Fruit fly (Drosophila melanogaster): Measurements from ENCODE around the gene ImpL2.
A peak's percentile ranks its signal among the peaks of the same experiment; 100 is the strongest.

Gene ImpL2

dm6 chr3L:4239442-4240322 lies 3.7 kb upstream of the ImpL2 start, which contains the start of gene Sqor (continued):
- peak; percentile 34 for TF ChIP-seq CG4707 (GFP tag; optimal IDR thresholded peaks at IDR 0.05)
- peak; percentile 88 for TF ChIP-seq sug (tag; optimal IDR thresholded peaks at IDR 0.05)
- TF ChIP-seq seq (GFP tag; IDR thresholded peaks at IDR 0.05): peak; percentile 85
- no peak for TF ChIP-seq Lpt (GFP tag; optimal IDR thresholded peaks at IDR 0.05)
- TF ChIP-seq CG10321 (GFP tag; IDR thresholded peaks at IDR 0.05): peak; percentile 57; the same call in 1 of the 2 replicates
- TF ChIP-seq CG3407 (GFP tag; optimal IDR thresholded peaks at IDR 0.05): peak; percentile 53
- peak; percentile 59 for TF ChIP-seq ranshi (GFP tag; IDR thresholded peaks at IDR 0.05)
- no peak for TF ChIP-seq CG14860 (GFP tag; IDR thresholded peaks at IDR 0.05; ENCODE audit: partially characterized antibody)
- TF ChIP-seq corto (GFP tag; optimal IDR thresholded peaks at IDR 0.05): peak; percentile 83
- TF ChIP-seq Sox100B (GFP tag; optimal IDR thresholded peaks at IDR 0.05): no peak
- TF ChIP-seq wor (GFP tag; IDR thresholded peaks at IDR 0.05): peak; percentile 70
- TF ChIP-seq CG6683 (GFP tag; optimal IDR thresholded peaks at IDR 0.05): peak; percentile 60
- TF ChIP-seq YL-1 (GFP tag; optimal IDR thresholded peaks at IDR 0.05): peak; percentile 71
- peak; percentile 36; the same call in 1 of the 2 replicates for TF ChIP-seq Bgb (GFP tag; IDR thresholded peaks at IDR 0.05; ENCODE audit: partially characterized antibody)
- peak; percentile 57; the same call in 1 of the 3 replicates for TF ChIP-seq CG11093 (GFP tag; IDR thresholded peaks at IDR 0.05)
- no peak for TF ChIP-seq CG7963 (GFP tag; IDR thresholded peaks at IDR 0.05; ENCODE audit: partially characterized antibody)
- peak; percentile 85 for TF ChIP-seq disco-r (GFP tag; optimal IDR thresholded peaks at IDR 0.05)
- peak; percentile 86 for TF ChIP-seq fd3F (GFP tag; optimal IDR thresholded peaks at IDR 0.05)
- TF ChIP-seq gro (GFP tag; optimal IDR thresholded peaks at IDR 0.05): peak; percentile 91
- peak in 1 of 3 experiments; percentile 64 for TF ChIP-seq lola (GFP tag; optimal IDR thresholded peaks at IDR 0.05)
- TF ChIP-seq Mrtf (GFP tag; IDR thresholded peaks at IDR 0.05): peak; percentile 74
- TF ChIP-seq Spps (tag; optimal IDR thresholded peaks at IDR 0.05): no peak
- TF ChIP-seq BEAF-32 (GFP tag; optimal IDR thresholded peaks at IDR 0.05): no peak
- TF ChIP-seq Myb (GFP tag; optimal IDR thresholded peaks at IDR 0.05): peak; percentile 70
- TF ChIP-seq scrt (GFP tag; optimal IDR thresholded peaks at IDR 0.05): peak; percentile 91
- TF ChIP-seq Mes4 (GFP tag; optimal IDR thresholded peaks at IDR 0.05): peak; percentile 71
- TF ChIP-seq CTCF (GFP tag; optimal IDR thresholded peaks at IDR 0.05): peak; percentile 89
- peak; percentile 80 for TF ChIP-seq CG18011 (GFP tag; optimal IDR thresholded peaks at IDR 0.05)
- peak; percentile 65 for TF ChIP-seq Hr3 (GFP tag; optimal IDR thresholded peaks at IDR 0.05)
- peak; percentile 23 for TF ChIP-seq Adf1 (GFP tag; IDR thresholded peaks at IDR 0.05)
- peak; percentile 75 for TF ChIP-seq Nf-YC (tag; optimal IDR thresholded peaks at IDR 0.05)
- peak; percentile 89 for TF ChIP-seq CG10209 (GFP tag; optimal IDR thresholded peaks at IDR 0.05)
- peak; percentile 89 for TF ChIP-seq PHDP (tag; optimal IDR thresholded peaks at IDR 0.05)
- TF ChIP-seq psq (GFP tag; optimal IDR thresholded peaks at IDR 0.05): peak; percentile 38
- TF ChIP-seq CG11085 (GFP tag; IDR thresholded peaks at IDR 0.05): no peak; the same call in 1 of the 2 replicates
- no peak for TF ChIP-seq fru (optimal IDR thresholded peaks at IDR 0.05)
- TF ChIP-seq CG9932 (GFP tag; IDR thresholded peaks at IDR 0.05): peak; percentile 82
- no peak for TF ChIP-seq mld (GFP tag; IDR thresholded peaks at IDR 0.05; ENCODE audit: partially characterized antibody)
- TF ChIP-seq sr (GFP tag; IDR thresholded peaks at IDR 0.05): peak; percentile 61; the same call in 2 of the 3 replicates
- peak; percentile 19 for TF ChIP-seq stwl (tag; optimal IDR thresholded peaks at IDR 0.05)
- peak; percentile 85 for TF ChIP-seq CG9437 (GFP tag; optimal IDR thresholded peaks at IDR 0.05)
- TF ChIP-seq pum (GFP tag; optimal IDR thresholded peaks at IDR 0.05): peak; percentile 84
- TF ChIP-seq chm (GFP tag; IDR thresholded peaks at IDR 0.05): peak; percentile 55; the same call in 1 of the 2 replicates
- TF ChIP-seq Hr78 (GFP tag; optimal IDR thresholded peaks at IDR 0.05): peak in 1 of 2 experiments; percentile 50
- peak; percentile 59 for TF ChIP-seq CG8290 (GFP tag; optimal IDR thresholded peaks at IDR 0.05)
- TF ChIP-seq CG8290 (tag; optimal IDR thresholded peaks at IDR 0.05): peak; percentile 34 to 97
- peak; percentile 67 for TF ChIP-seq tx (GFP tag; optimal IDR thresholded peaks at IDR 0.05)
- TF ChIP-seq CG10274 (GFP tag; optimal IDR thresholded peaks at IDR 0.05): peak; percentile 77
- peak; percentile 92 for TF ChIP-seq Meics (GFP tag; optimal IDR thresholded peaks at IDR 0.05)

All from whole organism, embryonic.